Fruit fly (Drosophila melanogaster) whole organism, wandering third instar larva: ENCODE data around the gene Dus4.
A peak's percentile ranks its signal among the peaks of the same experiment; 100 is the strongest.

ENCODE experiments used
- Hr78 ChIP-seq: fragments of >200 bp; optimal IDR thresholded peaks from 2 replicates; lab custom pipeline; 2017; ENCODE audit warnings: missing biosample characterization, missing genetic modification characterization
- Myc ChIP-seq: fragments of >200 bp; optimal IDR thresholded peaks from 2 replicates; lab custom pipeline; 2017
- Rel ChIP-seq, 2 experiments: fragments of 200-800 bp; sonication (Bioruptor generic) in 1 of 2; optimal IDR thresholded peaks; 2 replicates in 1 of 2; 3 replicates in 1 of 2; lab custom pipeline; 2016 to 2019; ENCODE audit warnings: mild to moderate bottlenecking in 2 of 2, missing biosample characterization in 2 of 2, missing genetic modification characterization in 2 of 2, moderate library complexity in 1 of 2
- Vsx2 ChIP-seq: fragments of 200-300, 225-300 bp; sonication (Bioruptor generic); optimal IDR thresholded peaks from 2 replicates; lab custom pipeline; 2018; ENCODE audit warnings: missing biosample characterization, missing genetic modification characterization; ENCODE audit not compliant: partially characterized antibody
- dsf ChIP-seq: sonication (Bioruptor generic); optimal IDR thresholded peaks from 2 replicates; lab custom pipeline; 2016; ENCODE audit warnings: missing biosample characterization, missing genetic modification characterization, borderline replicate concordance
- pan ChIP-seq: fragments of >200 bp; optimal IDR thresholded peaks from 2 replicates; lab custom pipeline; 2017
- psq ChIP-seq: fragments of 200-800 bp; sonication (Bioruptor generic); optimal IDR thresholded peaks from 3 replicates; lab custom pipeline; 2017; ENCODE audit warnings: missing biosample characterization, mild to moderate bottlenecking, missing genetic modification characterization, moderate library complexity
- rgr ChIP-seq: fragments of 200-800 bp; sonication (Bioruptor generic); optimal IDR thresholded peaks from 3 replicates; lab custom pipeline; 2016; ENCODE audit warnings: missing biosample characterization, mild to moderate bottlenecking, missing genetic modification characterization
- tai ChIP-seq: sonication (Bioruptor generic); optimal IDR thresholded peaks from 2 replicates; lab custom pipeline; 2016; ENCODE audit warnings: missing biosample characterization, missing genetic modification characterization

DNA sequence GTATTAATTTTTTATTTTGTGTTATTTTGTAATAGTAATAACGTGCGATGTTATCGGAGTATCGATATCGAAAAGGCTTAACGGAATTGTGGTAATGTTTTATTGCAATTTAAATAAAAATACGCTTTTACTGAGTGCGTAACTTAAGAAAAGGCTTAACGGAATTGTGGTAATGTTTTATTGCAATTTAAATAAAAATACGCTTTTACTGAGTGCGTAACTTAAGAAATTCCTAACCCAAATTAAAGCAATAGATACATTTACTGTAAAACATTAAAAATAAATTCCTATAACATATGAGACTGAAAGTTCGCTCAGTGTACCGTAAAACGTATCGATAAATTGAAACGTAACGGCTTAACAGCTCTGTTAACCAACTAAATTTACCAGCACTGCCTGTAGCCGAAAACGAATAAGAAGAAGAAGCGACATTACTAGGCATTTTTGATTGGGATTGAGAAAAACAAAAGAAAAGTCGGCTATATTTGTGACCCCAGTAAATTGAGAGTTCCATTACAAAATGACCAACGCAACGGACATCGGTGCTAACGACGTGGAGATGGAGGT, 11.5 kb upstream of the Dus4 start, which contains the start of gene Rpn3:
- peak; percentile 77 for TF ChIP-seq psq (GFP tag; lab: Kevin White, UChicago)
- TF ChIP-seq Hr78 (GFP tag; lab: Kevin White, UChicago), result no peak
- no peak for TF ChIP-seq Vsx2 (GFP tag; lab: Kevin White, UChicago)
- peak; percentile 86 for TF ChIP-seq rgr (GFP tag; lab: Kevin White, UChicago)
- TF ChIP-seq pan (lab: Kevin White, UChicago), result no peak
- TF ChIP-seq dsf, result peak; percentile 86
- TF ChIP-seq Myc, result no peak
- TF ChIP-seq tai (GFP tag; lab: Kevin White, UChicago), result no peak
- no peak for TF ChIP-seq Rel (GFP tag; optimal IDR thresholded peaks at IDR 0.05; lab: Kevin White, UChicago)
- peak; percentile 23 for TF ChIP-seq Rel (tag; optimal IDR thresholded peaks at IDR 0.05; lab: Kevin White, UChicago)
